Worm (Caenorhabditis elegans): ENCODE measurements around the gene srz-15.

DNA sequence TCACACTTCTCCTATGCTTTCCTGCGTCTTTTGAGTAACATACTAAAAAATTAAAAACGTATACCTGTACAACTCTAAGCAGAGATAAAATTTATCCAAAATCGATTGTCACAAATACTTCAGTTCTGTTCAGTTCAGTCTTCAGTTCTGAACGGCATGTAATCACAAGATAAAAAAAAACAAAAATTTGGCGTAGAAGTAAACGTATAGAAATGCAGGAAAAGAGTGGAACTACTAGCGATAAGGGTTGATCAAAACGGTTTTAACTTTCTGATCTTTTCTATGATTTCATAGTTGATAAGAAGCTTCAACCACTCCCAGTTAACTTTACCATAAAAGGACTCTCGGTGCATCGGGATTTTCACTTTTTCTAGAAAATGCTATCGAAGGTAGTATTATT is 49.5 kb downstream of the srz-15 start, which contains the start of gene dod-22:
- TF ChIP-seq hlh-6 (tag; optimal IDR thresholded peaks at IDR 0.05) (no peak), Y22D7AL.16 (tag; optimal IDR thresholded peaks at IDR 0.05) (no peak), ttx-3 (tag; optimal IDR thresholded peaks at IDR 0.05) (no peak), nhr-232 (tag; optimal IDR thresholded peaks at IDR 0.05) (no peak), ceh-18 (tag; optimal IDR thresholded peaks at IDR 0.05) (no peak), F13H6.1 (tag; optimal IDR thresholded peaks at IDR 0.05) (no peak), unc-55 (GFP tag; optimal IDR thresholded peaks at IDR 0.05) (no peak), nhr-11 (tag; optimal IDR thresholded peaks at IDR 0.05) (no peak), pha-4 (tag; optimal IDR thresholded peaks at IDR 0.05) (no peak), ceh-14 (tag; optimal IDR thresholded peaks at IDR 0.05) (no peak), mec-3 (tag; optimal IDR thresholded peaks at IDR 0.05; ENCODE audit: borderline replicate concordance) (no peak)
